Worm (Caenorhabditis elegans) whole organism, L4 larva: ENCODE results near the gene nep-6.

Experiments used
- D1046.2 ChIP-seq: fragments of 200-800 bp; sonication (Bioruptor generic); IDR thresholded peaks from 2 replicates; pipeline ENCODE4 v1.3.6; 2022; ENCODE audit warnings: missing genetic modification characterization, missing compliant biosample characterization
- F10B5.3 ChIP-seq: sonication (generic microtip); optimal IDR thresholded peaks from 2 replicates; lab custom pipeline; 2016; ENCODE audit warnings: mild to moderate bottlenecking, missing genetic modification characterization, missing compliant biosample characterization
- F26F4.8 ChIP-seq: fragments of 200-800 bp; sonication (Bioruptor generic); conservative IDR thresholded peaks from 2 replicates; pipeline ENCODE4 v1.3.6; 2022; ENCODE audit warnings: missing genetic modification characterization, missing compliant biosample characterization
- F37D6.2 ChIP-seq: sonication (generic microtip); optimal IDR thresholded peaks from 2 replicates; lab custom pipeline; 2016; ENCODE audit warnings: mild to moderate bottlenecking, missing genetic modification characterization, missing compliant biosample characterization
- F44E2.7 ChIP-seq: fragments of 200-800 bp; sonication (Bioruptor generic); IDR thresholded peaks from 2 replicates; pipeline ENCODE4 v2.1.2; 2022; ENCODE audit warnings: missing genetic modification characterization, missing compliant biosample characterization
- Y75B8A.6 ChIP-seq: fragments of 200-800 bp; sonication (Bioruptor generic); IDR thresholded peaks from 2 replicates; pipeline ENCODE4 v1.3.6; 2022; ENCODE audit warnings: missing genetic modification reagents, missing genetic modification characterization, missing compliant biosample characterization
- aha-1 ChIP-seq: fragments of 150-350 bp; peaks from one replicate; lab custom pipeline; 2014; ENCODE audit warnings: missing biosample characterization, missing genetic modification characterization
- attf-4 ChIP-seq: sonication (generic microtip); optimal IDR thresholded peaks from 3 replicates; lab custom pipeline; 2017; ENCODE audit warnings: missing biosample characterization, missing genetic modification characterization
- ces-1 ChIP-seq: fragments of 150-350 bp; sonication (generic microtip); optimal IDR thresholded peaks from 4 replicates; lab custom pipeline; 2014; ENCODE audit warnings: missing biosample characterization, missing genetic modification reagents, missing genetic modification characterization
- cey-2 ChIP-seq: sonication (generic microtip); optimal IDR thresholded peaks from 3 replicates; lab custom pipeline; 2017; ENCODE audit warnings: missing genetic modification characterization, mild to moderate bottlenecking, missing compliant biosample characterization, antibody characterized with exemption, borderline replicate concordance; ENCODE audit not compliant: insufficient read depth
- daf-16 ChIP-seq, 3 experiments: sonication (generic microtip); optimal IDR thresholded peaks; 2 replicates each; lab custom pipeline; 2016 to 2017; ENCODE audit warnings: missing genetic modification characterization in 3 of 3, missing genetic modification reagents in 3 of 3, mild to moderate bottlenecking in 2 of 3, missing compliant biosample characterization in 2 of 3, missing biosample characterization in 1 of 3, moderate library complexity in 1 of 3
- dmd-8 ChIP-seq: fragments of 200-800 bp; sonication (Bioruptor generic); IDR thresholded peaks from 2 replicates; pipeline ENCODE4 v1.3.6; 2022; ENCODE audit warnings: missing genetic modification characterization, missing compliant biosample characterization
- dpl-1 ChIP-seq: fragments of 150-350 bp; optimal IDR thresholded peaks from 2 replicates; lab custom pipeline; 2014; ENCODE audit warnings: missing biosample characterization, missing genetic modification reagents, missing genetic modification characterization
- hif-1 ChIP-seq, 2 experiments: sonication (generic microtip); optimal IDR thresholded peaks; 2 replicates each; lab custom pipeline; 2016 to 2017; ENCODE audit warnings: missing compliant biosample characterization in 2 of 2, missing genetic modification characterization in 2 of 2, missing genetic modification reagents in 2 of 2, missing genotype in 2 of 2, mild to moderate bottlenecking in 1 of 2
- hlh-30 ChIP-seq: sonication (generic microtip); optimal IDR thresholded peaks from 2 replicates; lab custom pipeline; 2017; ENCODE audit warnings: antibody characterized with exemption, mild to moderate bottlenecking, missing genetic modification characterization, missing compliant biosample characterization; ENCODE audit not compliant: insufficient read depth
- hmg-1.1 ChIP-seq: fragments of 200-800 bp; sonication (Bioruptor generic); IDR thresholded peaks from 2 replicates; pipeline ENCODE4 v1.3.6; 2022; ENCODE audit warnings: missing genetic modification reagents, missing genetic modification characterization, missing compliant biosample characterization
- lin-15B ChIP-seq: fragments of 150-350 bp; sonication (generic microtip); optimal IDR thresholded peaks from 3 replicates; lab custom pipeline; 2014; ENCODE audit warnings: missing biosample characterization, missing genetic modification characterization
- madf-9 ChIP-seq: fragments of 200-800 bp; sonication (Bioruptor generic); conservative IDR thresholded peaks from 2 replicates; pipeline ENCODE4 v1.3.6; 2022; ENCODE audit warnings: missing genetic modification reagents, missing genetic modification characterization, missing compliant biosample characterization
- mdl-1 ChIP-seq, 2 experiments: fragments of 150-350 bp in 1 of 2; sonication (generic microtip) in 1 of 2; optimal IDR thresholded peaks; 2 replicates each; lab custom pipeline; 2014 to 2017; ENCODE audit warnings: missing biosample characterization in 2 of 2, missing genetic modification characterization in 2 of 2
- mxl-3 ChIP-seq: fragments of 200-800 bp; sonication (Bioruptor generic); optimal IDR thresholded peaks from 2 replicates; lab custom pipeline; 2018; ENCODE audit warnings: mild to moderate bottlenecking, missing genetic modification characterization, missing compliant biosample characterization
- nhr-10 ChIP-seq: fragments of 150-350 bp; optimal IDR thresholded peaks from 2 replicates; lab custom pipeline; 2014; ENCODE audit warnings: missing biosample characterization, missing genetic modification characterization
- nhr-11 ChIP-seq: fragments of 150-350 bp; optimal IDR thresholded peaks from 2 replicates; lab custom pipeline; 2014; ENCODE audit warnings: missing biosample characterization, missing genetic modification characterization
- nhr-25 ChIP-seq: sonication (generic microtip); optimal IDR thresholded peaks from 2 replicates; lab custom pipeline; 2017; ENCODE audit warnings: missing genetic modification characterization, mild to moderate bottlenecking, missing compliant biosample characterization, antibody characterized with exemption, moderate library complexity, borderline replicate concordance; ENCODE audit not compliant: insufficient read depth
- nhr-41 ChIP-seq: fragments of 200-800 bp; sonication (Bioruptor generic); IDR thresholded peaks from 2 replicates; pipeline ENCODE4 v1.3.6; 2022; ENCODE audit warnings: missing genetic modification reagents, missing genetic modification characterization, missing compliant biosample characterization
- nhr-42 ChIP-seq: fragments of 200-800 bp; sonication (Bioruptor generic); IDR thresholded peaks from 2 replicates; pipeline ENCODE4 v1.3.6; 2022; ENCODE audit warnings: missing genetic modification characterization, missing compliant biosample characterization
- nhr-6 ChIP-seq: fragments of 150-350 bp; optimal IDR thresholded peaks from 2 replicates; lab custom pipeline; 2014; ENCODE audit warnings: missing biosample characterization, missing genetic modification characterization
- pha-4 ChIP-seq, 2 experiments: fragments of 150-350 bp in 1 of 2; fragments of 200-800 bp in 1 of 2; sonication (Bioruptor generic) in 1 of 2; IDR thresholded peaks in 1 of 2; optimal IDR thresholded peaks in 1 of 2; 2 replicates each; pipeline versions ENCODE4 v1.3.6 to Lab custom; 2014 to 2022; ENCODE audit warnings: missing genetic modification characterization in 2 of 2, missing genetic modification reagents in 2 of 2, missing biosample characterization in 1 of 2, missing compliant biosample characterization in 1 of 2
- saeg-2 ChIP-seq: fragments of 200-800 bp; sonication (Bioruptor generic); IDR thresholded peaks from 2 replicates; pipeline ENCODE4 v1.3.6; 2022; ENCODE audit warnings: missing genetic modification reagents, missing genetic modification characterization, missing compliant biosample characterization
- sdz-12 ChIP-seq: fragments of 200-800 bp; sonication (Bioruptor generic); optimal IDR thresholded peaks from 2 replicates; lab custom pipeline; 2018; ENCODE audit warnings: mild to moderate bottlenecking, missing genetic modification characterization, missing compliant biosample characterization
- spr-1 ChIP-seq: sonication (generic microtip); optimal IDR thresholded peaks from 2 replicates; lab custom pipeline; 2016; ENCODE audit warnings: mild to moderate bottlenecking, missing genetic modification characterization, missing compliant biosample characterization
- spr-3 ChIP-seq: fragments of 200-800 bp; sonication (Bioruptor generic); optimal IDR thresholded peaks from 2 replicates; lab custom pipeline; 2018; ENCODE audit warnings: mild to moderate bottlenecking, missing genetic modification characterization, missing compliant biosample characterization
- unc-39 ChIP-seq: sonication (generic microtip); optimal IDR thresholded peaks from 2 replicates; lab custom pipeline; 2017; ENCODE audit warnings: missing biosample characterization, missing genetic modification characterization
- unc-62 ChIP-seq, 3 experiments: fragments of 150-350 bp in 1 of 3; sonication (generic microtip); optimal IDR thresholded peaks in 2 of 3; peaks in 1 of 3; 1 replicate in 1 of 3; 2 replicates in 2 of 3; lab custom pipeline; 2014 to 2017; ENCODE audit warnings: missing biosample characterization in 3 of 3, missing genetic modification characterization in 3 of 3, missing genetic modification reagents in 3 of 3, missing genotype in 1 of 3
- zip-2 ChIP-seq: fragments of 150-350 bp; optimal IDR thresholded peaks from 2 replicates; lab custom pipeline; 2014; ENCODE audit warnings: missing biosample characterization, missing genetic modification characterization
- ztf-7 ChIP-seq: fragments of 150-350 bp; optimal IDR thresholded peaks from 2 replicates; lab custom pipeline; 2014; ENCODE audit warnings: missing biosample characterization, missing genetic modification characterization

The nep-6 gene

ce11 chrII:3395484-3395883 lies 21.1 kb upstream of the nep-6 start, which contains the start of gene nep-20:
Gene nep-20 (minus strand): TSS chrII:3395584.
- TF ChIP-seq hlh-30 (tag; lab: Kevin White, UChicago) (no peak), unc-62 (GFP tag; optimal IDR thresholded peaks at IDR 0.05 in 1 of 2; lab: Kevin White, UChicago) (peak in 1 of 2 experiments; percentile 15), unc-62 (tag; optimal IDR thresholded peaks at IDR 0.05; lab: Kevin White, UChicago) (no peak), nhr-42 (GFP tag; lab: Robert Waterston, UW) (no peak)

- TF ChIP-seq mdl-1 (tag; optimal IDR thresholded peaks at IDR 0.05; lab: Kevin White, UChicago) (no peak), spr-1 (tag; lab: Kevin White, UChicago) (no peak), F10B5.3 (no peak), aha-1 (tag; lab: Kevin White, UChicago) (peak; percentile 24)
Measured at ce11 chrII:3399212-3399611, 17.4 kb upstream of the nep-6 start, which contains the start of gene nep-9. Gene nep-9 (minus strand): TSS chrII:3399312.

- TF ChIP-seq nhr-6 (no peak), spr-3 (no peak), pha-4 (GFP tag; IDR thresholded peaks at IDR 0.05; lab: Robert Waterston, UW) (no peak), pha-4 (tag; optimal IDR thresholded peaks at IDR 0.05; lab: Kevin White, UChicago) (no peak), daf-16 (GFP tag; optimal IDR thresholded peaks at IDR 0.05; lab: Kevin White, UChicago) (no peak), daf-16 (tag; optimal IDR thresholded peaks at IDR 0.05; lab: Kevin White, UChicago) (no peak), F26F4.8 (no peak)
Measured at ce11 chrII:3402854-3403253, 13.8 kb upstream of the nep-6 start, which contains the start of gene nep-10. Gene nep-10 (minus strand): TSS chrII:3402954.

ce11 chrII:3403535-3403934 lies 13.1 kb upstream of the nep-6 start, which contains the start of gene nep-8:
Gene nep-8 (plus strand): TSS chrII:3403835.
- TF ChIP-seq ces-1 (no peak), zip-2 (tag; lab: Kevin White, UChicago) (no peak), mdl-1 (tag; optimal IDR thresholded peaks at IDR 0.05; lab: Kevin White, UChicago) (no peak), hmg-1.1 (GFP tag; lab: Robert Waterston, UW) (no peak), mxl-3 (GFP tag; lab: Kevin White, UChicago) (no peak), ztf-7 (tag; lab: Kevin White, UChicago) (no peak), nhr-10 (tag; lab: Kevin White, UChicago) (no peak), F37D6.2 (tag; lab: Kevin White, UChicago) (no peak), F26F4.8 (no peak), madf-9 (no peak), cey-2 (tag; lab: Kevin White, UChicago) (no peak), attf-4 (tag; lab: Kevin White, UChicago) (no peak), aha-1 (tag; lab: Kevin White, UChicago) (no peak), saeg-2 (GFP tag; lab: Robert Waterston, UW) (no peak)

ce11 chrII:3414383-3414910 lies 2.2 kb upstream of the nep-6 start, which contains the start of the genes F18A12.7 and F18A12.2:
Gene F18A12.7 (minus strand): TSS chrII:3414483.
Gene F18A12.2 (plus strand): TSS chrII:3414860.
- no peak for TF ChIP-seq nhr-25 (tag; lab: Kevin White, UChicago)
- TF ChIP-seq sdz-12 (GFP tag; lab: Kevin White, UChicago): no peak
- TF ChIP-seq dmd-8 (GFP tag; lab: Robert Waterston, UW): no peak
- TF ChIP-seq nhr-41 (GFP tag; lab: Robert Waterston, UW): no peak
- no peak for TF ChIP-seq dpl-1
- TF ChIP-seq nhr-11 (tag; lab: Kevin White, UChicago): no peak
- no peak for TF ChIP-seq D1046.2 (GFP tag; lab: Robert Waterston, UW)
- TF ChIP-seq lin-15B (tag; lab: Kevin White, UChicago): no peak
- TF ChIP-seq hif-1 (tag; optimal IDR thresholded peaks at IDR 0.05; lab: Kevin White, UChicago): no peak
- TF ChIP-seq Y75B8A.6 (GFP tag; lab: Robert Waterston, UW): no peak
- no peak for TF ChIP-seq unc-39 (tag; lab: Kevin White, UChicago)
- TF ChIP-seq madf-9: no peak
- no peak for TF ChIP-seq F44E2.7 (GFP tag; lab: Robert Waterston, UW)
- TF ChIP-seq, all 104 proteins: peak for 0
